Fruit fly (Drosophila melanogaster): Measurements from ENCODE around the gene Ent2.

Gene Ent2

dm6 chr2L:6561463-6562357 is at the start of gene Ent2, which contains the start of gene Trmt6 (continued):
- TF ChIP-seq pita (GFP tag; optimal IDR thresholded peaks at IDR 0.05) (no peak), corto (GFP tag; optimal IDR thresholded peaks at IDR 0.05) (peak; percentile 80), Optix (GFP tag; IDR thresholded peaks at IDR 0.05) (peak; percentile 97), dan (GFP tag; IDR thresholded peaks at IDR 0.05) (peak; percentile 92), Doc2 (GFP tag; IDR thresholded peaks at IDR 0.05) (peak; percentile 93), mld (GFP tag; IDR thresholded peaks at IDR 0.05; ENCODE audit: partially characterized antibody) (no peak), CG7271 (tag; optimal IDR thresholded peaks at IDR 0.05) (peak; percentile 79), az2 (GFP tag; optimal IDR thresholded peaks at IDR 0.05) (peak; percentile 96), CG17186 (GFP tag; optimal IDR thresholded peaks at IDR 0.05) (peak; percentile 91), HLH54F (GFP tag; optimal IDR thresholded peaks at IDR 0.05) (peak; percentile 98), chinmo (GFP tag; IDR thresholded peaks at IDR 0.05; ENCODE audit: partially characterized antibody) (no peak), Sox100B (GFP tag; optimal IDR thresholded peaks at IDR 0.05) (peak; percentile 87), Nf-YB (GFP tag; optimal IDR thresholded peaks at IDR 0.05) (peak; percentile 77), phol (tag; optimal IDR thresholded peaks at IDR 0.05) (peak; percentile 94), Meics (GFP tag; optimal IDR thresholded peaks at IDR 0.05) (peak; percentile 99), amos (GFP tag; IDR thresholded peaks at IDR 0.05; ENCODE audit: partially characterized antibody) (no peak; the same call in 1 of the 2 replicates), kni (GFP tag; optimal IDR thresholded peaks at IDR 0.05) (peak; percentile 78), bab2 (GFP tag; optimal IDR thresholded peaks at IDR 0.05) (peak; percentile 97), H2.0 (GFP tag; IDR thresholded peaks at IDR 0.05) (peak; percentile 97), Mrtf (GFP tag; IDR thresholded peaks at IDR 0.05) (peak; percentile 98), ro (GFP tag; IDR thresholded peaks at IDR 0.05) (peak; percentile 90), CG11398 (GFP tag; optimal IDR thresholded peaks at IDR 0.05) (peak; percentile 91), sens (GFP tag) (peak; percentile 99), CG7556 (GFP tag; optimal IDR thresholded peaks at IDR 0.05) (peak; percentile 90), CG16779 (GFP tag; IDR thresholded peaks at IDR 0.05) (peak; percentile 97), bcd (GFP tag; optimal IDR thresholded peaks at IDR 0.05) (peak; percentile 96), lola (GFP tag; optimal IDR thresholded peaks at IDR 0.05) (peak in 1 of 3 experiments; percentile 87), CG10431 (GFP tag; optimal IDR thresholded peaks at IDR 0.05) (peak; percentile 65), CG3838 (GFP tag; optimal IDR thresholded peaks at IDR 0.05) (peak; percentile 89), Hr51 (GFP tag; optimal IDR thresholded peaks at IDR 0.05) (peak; percentile 94), tin (GFP tag; optimal IDR thresholded peaks at IDR 0.05) (peak; percentile 97), Trl (optimal IDR thresholded peaks at IDR 0.05) (no peak), Trl (GFP tag; optimal IDR thresholded peaks at IDR 0.05) (peak; percentile 98), CG34376 (GFP tag; optimal IDR thresholded peaks at IDR 0.05) (peak; percentile 83), CG31388 (GFP tag; optimal IDR thresholded peaks at IDR 0.05) (peak; percentile 80), pho (GFP tag; optimal IDR thresholded peaks at IDR 0.05) (peak; percentile 97), ci (GFP tag; IDR thresholded peaks at IDR 0.05) (peak; percentile 98), CG1233 (GFP tag; optimal IDR thresholded peaks at IDR 0.05) (peak; percentile 89), CG6791 (GFP tag; IDR thresholded peaks at IDR 0.05; ENCODE audit: partially characterized antibody) (0 out of 3 replicates have a peak, but pooled peaks have one; percentile 51), Deaf1 (tag; optimal IDR thresholded peaks at IDR 0.05) (peak; percentile 70), CG17359 (tag; optimal IDR thresholded peaks at IDR 0.05) (peak; percentile 94), CG8924 (tag; optimal IDR thresholded peaks at IDR 0.05) (peak; percentile 92), ssp (GFP tag; IDR thresholded peaks at IDR 0.05) (peak; percentile 91), CG14050 (GFP tag; IDR thresholded peaks at IDR 0.05) (peak; percentile 96), peb (GFP tag; IDR thresholded peaks at IDR 0.05) (peak; percentile 95), tll (GFP tag; optimal IDR thresholded peaks at IDR 0.05) (peak in 1 of 2 experiments; percentile 29), Sin3A (optimal IDR thresholded peaks at IDR 0.05) (peak; percentile 2), sqz (GFP tag; optimal IDR thresholded peaks at IDR 0.05) (peak; percentile 50)

Data from whole organism, embryonic.